Fruit fly (Drosophila melanogaster) whole organism, prepupa: ENCODE data around the gene CG8541.

Source experiments
- CG1621 ChIP-seq: fragments of 200-800 bp; sonication (Bioruptor generic); optimal IDR thresholded peaks from 3 replicates; lab custom pipeline; 2018; ENCODE audit warnings: missing biosample characterization, mild to moderate bottlenecking, missing genetic modification characterization
- CG3032 ChIP-seq: fragments of 200-800 bp; optimal IDR thresholded peaks from 2 replicates; lab custom pipeline; 2019; ENCODE audit warnings: missing biosample characterization, mild to moderate bottlenecking, missing genetic modification characterization, moderate library complexity
- CG31627 ChIP-seq: fragments of 200-800 bp; sonication (Bioruptor generic); optimal IDR thresholded peaks from 3 replicates; lab custom pipeline; 2016; ENCODE audit warnings: missing biosample characterization, missing genetic modification characterization
- CG34406 ChIP-seq: fragments of 200-800 bp; sonication (Bioruptor generic); optimal IDR thresholded peaks from 3 replicates; lab custom pipeline; 2016; ENCODE audit warnings: missing biosample characterization, missing genetic modification characterization
- CG3919 ChIP-seq: fragments of 200-800 bp; sonication (Bioruptor generic); optimal IDR thresholded peaks from 3 replicates; lab custom pipeline; 2016; ENCODE audit warnings: missing biosample characterization, missing genetic modification characterization
- CG4318 ChIP-seq: fragments of 200-800 bp; sonication (Bioruptor generic); optimal IDR thresholded peaks from 3 replicates; lab custom pipeline; 2017; ENCODE audit warnings: missing biosample characterization, mild to moderate bottlenecking, missing genetic modification characterization
- CG6163 ChIP-seq: fragments of 200-800 bp; sonication (Bioruptor generic); IDR thresholded peaks from 3 replicates; pipeline ENCODE4 v1.3.6; 2022; ENCODE audit warnings: missing biosample characterization, missing genetic modification characterization
- CG6792 ChIP-seq: fragments of 200-800 bp; sonication (Bioruptor generic); optimal IDR thresholded peaks from 3 replicates; lab custom pipeline; 2016; ENCODE audit warnings: missing biosample characterization, missing genetic modification characterization
- CG6808 ChIP-seq: fragments of 200-800 bp; sonication (Bioruptor generic); optimal IDR thresholded peaks from 3 replicates; lab custom pipeline; 2017; ENCODE audit warnings: missing biosample characterization, missing genetic modification characterization, mild to moderate bottlenecking, moderate library complexity, missing genetic modification reagents
- CG7368 ChIP-seq: fragments of 200-800 bp; sonication (Bioruptor generic); optimal IDR thresholded peaks from 3 replicates; lab custom pipeline; 2016; ENCODE audit warnings: missing biosample characterization, missing genetic modification characterization
- CG8119 ChIP-seq: fragments of 200-800 bp; sonication (Bioruptor generic); IDR thresholded peaks from 3 replicates; pipeline ENCODE4 v1.3.6; 2022; ENCODE audit warnings: missing biosample characterization, missing genetic modification characterization
- CG8319 ChIP-seq: fragments of 200-800 bp; sonication (Bioruptor generic); optimal IDR thresholded peaks from 3 replicates; lab custom pipeline; 2016; ENCODE audit warnings: missing biosample characterization, missing genetic modification characterization
- CG8632 ChIP-seq: fragments of 200-800 bp; sonication (Bioruptor generic); optimal IDR thresholded peaks from 3 replicates; lab custom pipeline; 2016; ENCODE audit warnings: missing biosample characterization, missing genetic modification characterization
- Eip75B ChIP-seq: fragments of 200-800 bp; sonication (Bioruptor generic); optimal IDR thresholded peaks from 3 replicates; lab custom pipeline; 2016; ENCODE audit warnings: missing biosample characterization, missing genetic modification characterization
- Ets21C ChIP-seq: fragments of 200-800 bp; sonication (Bioruptor generic); optimal IDR thresholded peaks from 3 replicates; lab custom pipeline; 2016; ENCODE audit warnings: missing biosample characterization, missing genetic modification characterization
- Ets96B ChIP-seq: fragments of 200-800 bp; optimal IDR thresholded peaks from 2 replicates; lab custom pipeline; 2019; ENCODE audit warnings: missing biosample characterization, mild to moderate bottlenecking, missing genetic modification characterization, moderate library complexity
- Gug ChIP-seq: fragments of 200-800 bp; sonication (Bioruptor generic); IDR thresholded peaks from 2 replicates; pipeline ENCODE4 v1.3.6; 2022; ENCODE audit warnings: missing biosample characterization, missing genetic modification characterization
- Hr39 ChIP-seq: fragments of 200-800 bp; sonication (Bioruptor generic); optimal IDR thresholded peaks from 2 replicates; lab custom pipeline; 2016; ENCODE audit warnings: missing biosample characterization, missing genetic modification characterization
- Hr4 ChIP-seq: fragments of 200-800 bp; sonication (Bioruptor generic); optimal IDR thresholded peaks from 3 replicates; lab custom pipeline; 2016; ENCODE audit warnings: missing biosample characterization, missing genetic modification characterization
- Met ChIP-seq: fragments of 200-800 bp; sonication (Bioruptor generic); optimal IDR thresholded peaks from 3 replicates; lab custom pipeline; 2016; ENCODE audit warnings: missing biosample characterization, missing genetic modification characterization
- Smox ChIP-seq: fragments of 200-800 bp; sonication (Bioruptor generic); optimal IDR thresholded peaks from 3 replicates; lab custom pipeline; 2016; ENCODE audit warnings: missing biosample characterization, missing genetic modification characterization
- Sox102F ChIP-seq: fragments of 200-800 bp; sonication (Bioruptor generic); optimal IDR thresholded peaks from 2 replicates; lab custom pipeline; 2016; ENCODE audit warnings: missing biosample characterization, mild to moderate bottlenecking, missing genetic modification characterization
- Sox14 ChIP-seq: fragments of 200-800 bp; sonication (Bioruptor generic); optimal IDR thresholded peaks from 3 replicates; lab custom pipeline; 2016; ENCODE audit warnings: missing biosample characterization, missing genetic modification characterization
- Sox15 ChIP-seq: fragments of 200-800 bp; sonication (Bioruptor generic); optimal IDR thresholded peaks from 3 replicates; lab custom pipeline; 2016; ENCODE audit warnings: missing biosample characterization, missing genetic modification characterization
- achi ChIP-seq: fragments of 200-800 bp; sonication (Bioruptor generic); optimal IDR thresholded peaks from 3 replicates; lab custom pipeline; 2016; ENCODE audit warnings: missing biosample characterization, missing genetic modification characterization
- dac ChIP-seq: fragments of 200-800 bp; sonication (Bioruptor generic); optimal IDR thresholded peaks from 2 replicates; lab custom pipeline; 2017; ENCODE audit warnings: missing biosample characterization, mild to moderate bottlenecking, missing genetic modification characterization
- dsx ChIP-seq: fragments of 200-800 bp; optimal IDR thresholded peaks from 3 replicates; lab custom pipeline; 2019; ENCODE audit warnings: missing biosample characterization, mild to moderate bottlenecking, missing genetic modification characterization, moderate library complexity; ENCODE audit not compliant: poor library complexity, severe bottlenecking
- eg ChIP-seq: fragments of 200-800 bp; sonication (Bioruptor generic); IDR thresholded peaks from 3 replicates; pipeline ENCODE4 v1.3.6; 2022; ENCODE audit warnings: missing biosample characterization, missing genetic modification characterization
- esn ChIP-seq: fragments of 200-800 bp; sonication (Bioruptor generic); optimal IDR thresholded peaks from 2 replicates; lab custom pipeline; 2016; ENCODE audit warnings: missing biosample characterization, mild to moderate bottlenecking, missing genetic modification characterization, moderate library complexity
- fd59A ChIP-seq: fragments of 200-800 bp; sonication (Bioruptor generic); optimal IDR thresholded peaks from 2 replicates; lab custom pipeline; 2017; ENCODE audit warnings: missing biosample characterization, mild to moderate bottlenecking, missing genetic modification characterization, missing genetic modification reagents
- fd85E ChIP-seq: fragments of 200-800 bp; sonication (Bioruptor generic); optimal IDR thresholded peaks from 3 replicates; lab custom pipeline; 2016; ENCODE audit warnings: missing biosample characterization, missing genetic modification characterization
- fkh ChIP-seq: fragments of 200-800 bp; sonication (Bioruptor generic); optimal IDR thresholded peaks from 3 replicates; lab custom pipeline; 2017; ENCODE audit warnings: missing biosample characterization, mild to moderate bottlenecking, missing genetic modification characterization, moderate library complexity
- net ChIP-seq: fragments of 200-800 bp; sonication (Bioruptor generic); optimal IDR thresholded peaks from 3 replicates; lab custom pipeline; 2016; ENCODE audit warnings: missing biosample characterization, missing genetic modification characterization
- pdm3 ChIP-seq: fragments of 200-800 bp; sonication (Bioruptor generic); optimal IDR thresholded peaks from 3 replicates; lab custom pipeline; 2016; ENCODE audit warnings: missing biosample characterization, missing genetic modification characterization
- salr ChIP-seq, 2 experiments: fragments of 200-800 bp; sonication (Bioruptor generic); optimal IDR thresholded peaks; 3 replicates each; lab custom pipeline; 2016 to 2018; ENCODE audit warnings: missing biosample characterization in 2 of 2, missing genetic modification characterization in 2 of 2, mild to moderate bottlenecking in 1 of 2
- svp ChIP-seq: fragments of 200-800 bp; sonication (Bioruptor generic); peaks from one replicate; lab custom pipeline; 2016; ENCODE audit warnings: missing biosample characterization, missing genetic modification characterization
- vri ChIP-seq: fragments of 200-800 bp; sonication (Bioruptor generic); optimal IDR thresholded peaks from 3 replicates; lab custom pipeline; 2016; ENCODE audit warnings: missing biosample characterization, mild to moderate bottlenecking, missing genetic modification characterization

Gene CG8541

dm6 chr3L:7440633-7441032, 30.7 kb upstream of the CG8541 start, which contains the start of gene sphinx2:
TSS of gene sphinx2 (minus strand) at chr3L:7440733.
- TF ChIP-seq Met (GFP tag; lab: Kevin White, UChicago) (no peak), CG3919 (GFP tag; lab: Kevin White, UChicago) (no peak), esn (no peak), CG1621 (tag; lab: Kevin White, UChicago) (no peak), achi (GFP tag; lab: Kevin White, UChicago) (no peak), CG8319 (GFP tag; lab: Kevin White, UChicago) (no peak), net (GFP tag; lab: Kevin White, UChicago) (no peak)

DNA sequence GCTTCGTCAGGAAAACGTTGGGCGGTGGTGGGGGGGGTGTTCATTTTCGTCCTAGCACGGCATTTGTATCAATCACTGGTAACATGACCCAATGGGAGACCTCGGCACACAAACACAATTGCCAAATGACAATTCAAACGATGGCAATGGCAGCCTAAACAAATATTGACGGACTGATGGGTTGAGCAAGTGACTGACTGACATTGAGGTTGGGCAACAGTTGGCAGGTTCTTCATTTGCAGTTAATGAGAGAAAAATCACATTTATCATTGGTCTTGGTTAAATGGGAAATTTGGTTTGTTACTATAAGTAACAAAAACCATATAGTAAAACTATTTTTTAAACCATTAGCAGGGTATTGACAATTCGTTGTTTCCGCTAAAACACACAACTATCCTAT, 22.3 kb upstream of the CG8541 start:
- TF ChIP-seq Ets21C (GFP tag; lab: Kevin White, UChicago) = no peak
- TF ChIP-seq Sox102F = no peak
- no peak for TF ChIP-seq salr (GFP tag; optimal IDR thresholded peaks at IDR 0.05; lab: Kevin White, UChicago)
- TF ChIP-seq CG3032 = no peak
- no peak for TF ChIP-seq fd85E (GFP tag; lab: Kevin White, UChicago)
- no peak for TF ChIP-seq Hr39 (GFP tag; lab: Kevin White, UChicago)
- TF ChIP-seq Smox (GFP tag; lab: Kevin White, UChicago) = no peak
- TF ChIP-seq Sox14 = no peak
- no peak for TF ChIP-seq CG31627
- no peak for TF ChIP-seq CG4318 (GFP tag; lab: Kevin White, UChicago)
- no peak for TF ChIP-seq CG6163
- TF ChIP-seq CG8632 (GFP tag; lab: Kevin White, UChicago) = no peak

DNA sequence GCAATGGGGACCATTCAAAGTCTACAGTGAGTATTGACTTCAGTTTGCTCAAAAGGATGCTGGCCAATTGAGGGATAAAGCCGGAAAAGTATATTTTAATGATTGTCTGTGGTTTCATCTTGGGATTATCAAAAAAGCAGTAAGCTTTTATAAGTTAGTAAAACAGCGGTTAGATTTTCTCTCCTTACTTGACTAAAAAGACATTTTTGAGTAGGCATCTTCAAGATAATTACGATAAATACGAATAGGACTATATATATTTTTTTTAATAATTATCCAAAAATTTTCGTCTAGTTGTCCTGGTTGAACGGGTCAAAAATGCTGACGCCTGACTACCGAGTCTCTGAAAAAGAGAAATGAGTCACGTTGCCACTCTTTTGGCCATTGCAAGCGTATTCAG, 20.8 kb upstream of the CG8541 start, which contains the start of gene CG33278:
CG33278 (plus strand) TSS at position 301 of the 400 bp plus-strand sequence.
- TF ChIP-seq CG34406 (GFP tag; lab: Kevin White, UChicago) (no peak), Gug (GFP tag; lab: Robert Waterston, UW) (no peak), Hr4 (GFP tag; lab: Kevin White, UChicago) (no peak), CG8319 (GFP tag; lab: Kevin White, UChicago) (no peak), fkh (GFP tag; lab: Kevin White, UChicago) (no peak), CG3919 (GFP tag; lab: Kevin White, UChicago) (no peak), CG31627 (no peak), CG8632 (GFP tag; lab: Kevin White, UChicago) (no peak), Sox102F (no peak), Hr39 (GFP tag; lab: Kevin White, UChicago) (no peak), vri (no peak), eg (GFP tag; lab: Robert Waterston, UW) (no peak)

dm6 chr3L:7455849-7456248, 15.5 kb upstream of the CG8541 start, which contains the start of gene ppk26:
TSS of gene ppk26 (plus strand) at chr3L:7456149.
- TF ChIP-seq CG6792 (no peak), CG6163 (no peak), esn (no peak), Sox15 (GFP tag; lab: Kevin White, UChicago) (no peak), Met (GFP tag; lab: Kevin White, UChicago) (no peak), Sox102F (no peak), CG1621 (tag; lab: Kevin White, UChicago) (no peak), CG6808 (no peak), svp (GFP tag; lab: Kevin White, UChicago) (no peak), CG7368 (GFP tag; lab: Kevin White, UChicago) (no peak), Ets96B (tag; lab: Kevin White, UChicago) (no peak)

dm6 chr3L:7465209-7465608, 6.2 kb upstream of the CG8541 start, which contains the start of the genes CG42660, CG42661 and Tsp66A:
TSS of gene CG42660 (plus strand) at chr3L:7465509.
TSS of gene CG42661 (plus strand) at chr3L:7465509.
TSS of gene Tsp66A (plus strand) at chr3L:7465509.
- TF ChIP-seq pdm3 (GFP tag; lab: Kevin White, UChicago) = no peak
- TF ChIP-seq dac (GFP tag; lab: Kevin White, UChicago) = no peak
- no peak for TF ChIP-seq svp (GFP tag; lab: Kevin White, UChicago)
- no peak for TF ChIP-seq fd59A (GFP tag; lab: Kevin White, UChicago)
- no peak for TF ChIP-seq fkh (GFP tag; lab: Kevin White, UChicago)
- no peak for TF ChIP-seq Gug (GFP tag; lab: Robert Waterston, UW)
- TF ChIP-seq CG31627 = no peak
- TF ChIP-seq CG3919 (GFP tag; lab: Kevin White, UChicago) = no peak
- no peak for TF ChIP-seq Eip75B (GFP tag; lab: Kevin White, UChicago)
- no peak for TF ChIP-seq dsx (GFP tag; lab: Kevin White, UChicago)
- TF ChIP-seq CG6792 = no peak
- no peak for TF ChIP-seq CG8119 (GFP tag; lab: Robert Waterston, UW)
